Worm (Caenorhabditis elegans) whole organism, L1 larva: ENCODE results near the gene nep-1.

Experiments
- C04F5.9 ChIP-seq: sonication (generic microtip); optimal IDR thresholded peaks from 2 replicates; lab custom pipeline; 2016; ENCODE audit warnings: missing genetic modification characterization, missing compliant biosample characterization
- C16A3.4 ChIP-seq: fragments of 150-350 bp; optimal IDR thresholded peaks from 2 replicates; lab custom pipeline; 2014; ENCODE audit warnings: missing biosample characterization, missing genetic modification characterization
- F16B12.6 ChIP-seq: fragments of 150-350 bp; optimal IDR thresholded peaks from 2 replicates; lab custom pipeline; 2014; ENCODE audit warnings: missing biosample characterization, missing genetic modification characterization
- aha-1 ChIP-seq: fragments of 150-350 bp; optimal IDR thresholded peaks from 2 replicates; lab custom pipeline; 2014; ENCODE audit warnings: missing biosample characterization, missing genetic modification characterization
- aly-2 ChIP-seq: fragments of 150-350 bp; optimal IDR thresholded peaks from 2 replicates; lab custom pipeline; 2014; ENCODE audit warnings: missing biosample characterization, missing genetic modification characterization
- ceh-8 ChIP-seq: fragments of 200-800 bp; sonication (Bioruptor generic); optimal IDR thresholded peaks from 2 replicates; lab custom pipeline; 2018; ENCODE audit warnings: mild to moderate bottlenecking, missing genetic modification characterization, moderate library complexity, missing compliant biosample characterization
- ceh-82 ChIP-seq, 3 experiments: fragments of 150-350 bp in 1 of 3; sonication (generic microtip) in 2 of 3; optimal IDR thresholded peaks; 2 replicates each; lab custom pipeline; 2014 to 2017; ENCODE audit warnings: missing biosample characterization in 3 of 3, missing genetic modification characterization in 3 of 3
- ceh-90 ChIP-seq: sonication (generic microtip); optimal IDR thresholded peaks from 2 replicates; lab custom pipeline; 2016; ENCODE audit warnings: missing genetic modification characterization, missing compliant biosample characterization
- ces-1 ChIP-seq: fragments of 150-350 bp; optimal IDR thresholded peaks from 2 replicates; lab custom pipeline; 2014; ENCODE audit warnings: missing biosample characterization, missing genetic modification reagents, missing genetic modification characterization
- dpl-1 ChIP-seq, 3 experiments: fragments of 150-350 bp in 2 of 3; sonication (generic microtip) in 1 of 3; optimal IDR thresholded peaks; 2 replicates each; lab custom pipeline; 2014 to 2017; ENCODE audit warnings: missing biosample characterization in 3 of 3, missing genetic modification characterization in 3 of 3, missing genetic modification reagents in 3 of 3
- egl-13 ChIP-seq: sonication (generic microtip); optimal IDR thresholded peaks from 2 replicates; lab custom pipeline; 2016; ENCODE audit warnings: missing genotype, missing genetic modification reagents, missing genetic modification characterization, missing compliant biosample characterization
- elt-2 ChIP-seq: sonication (generic microtip); optimal IDR thresholded peaks from 2 replicates; lab custom pipeline; 2016; ENCODE audit warnings: missing genetic modification characterization, mild to moderate bottlenecking, inconsistent platforms, missing compliant biosample characterization, missing genetic modification reagents
- elt-3 ChIP-seq, 6 experiments: fragments of 150-350 bp in 1 of 6; sonication (generic microtip); optimal IDR thresholded peaks; 2 replicates each; lab custom pipeline; 2017 to 2018; ENCODE audit warnings: missing biosample characterization in 6 of 6, missing genetic modification characterization in 6 of 6, inconsistent platforms in 1 of 6
- ets-5 ChIP-seq: fragments of 200-800 bp; sonication (Bioruptor generic); IDR thresholded peaks from 2 replicates; pipeline ENCODE4 v1.3.6; 2022; ENCODE audit warnings: missing genetic modification characterization, missing compliant biosample characterization
- fkh-10 ChIP-seq: sonication (generic microtip); optimal IDR thresholded peaks from 2 replicates; lab custom pipeline; 2017; ENCODE audit warnings: missing biosample characterization, missing genetic modification reagents, missing genetic modification characterization
- fkh-8 ChIP-seq: sonication (generic microtip); optimal IDR thresholded peaks from 2 replicates; lab custom pipeline; 2016; ENCODE audit warnings: mild to moderate bottlenecking, missing genetic modification characterization, missing compliant biosample characterization
- isw-1 ChIP-seq: fragments of 200-800 bp; sonication (Bioruptor generic); IDR thresholded peaks from 2 replicates; pipeline ENCODE4 v1.3.6; 2022; ENCODE audit warnings: missing genetic modification characterization, missing compliant biosample characterization
- lin-14 ChIP-seq: fragments of 200-800 bp; sonication (Bioruptor generic); optimal IDR thresholded peaks from 2 replicates; lab custom pipeline; 2018; ENCODE audit warnings: mild to moderate bottlenecking, missing genetic modification characterization, moderate library complexity, missing compliant biosample characterization
- lin-35 ChIP-seq, 2 experiments: fragments of 150-350 bp; optimal IDR thresholded peaks; 2 replicates each; lab custom pipeline; 2014; ENCODE audit warnings: missing biosample characterization in 2 of 2, missing genetic modification characterization in 2 of 2, missing genetic modification reagents in 2 of 2
- lir-3 ChIP-seq: sonication (generic microtip); optimal IDR thresholded peaks from 2 replicates; lab custom pipeline; 2016; ENCODE audit warnings: mild to moderate bottlenecking, missing genetic modification characterization, moderate library complexity, missing compliant biosample characterization; ENCODE audit not compliant: poor library complexity
- lsy-2 ChIP-seq, 2 experiments: fragments of 150-350 bp; optimal IDR thresholded peaks; 2 replicates each; lab custom pipeline; 2014; ENCODE audit warnings: missing biosample characterization in 2 of 2, missing genetic modification characterization in 2 of 2
- mab-9 ChIP-seq: fragments of 200-800 bp; sonication (Bioruptor generic); IDR thresholded peaks from 2 replicates; pipeline ENCODE4 v1.3.6; 2022; ENCODE audit warnings: missing genetic modification reagents, missing genetic modification characterization, missing compliant biosample characterization
- mdl-1 ChIP-seq, 2 experiments: fragments of 150-350 bp; optimal IDR thresholded peaks; 2 replicates each; lab custom pipeline; 2014 to 2017; ENCODE audit warnings: missing biosample characterization in 2 of 2, missing genetic modification characterization in 2 of 2, inconsistent platforms in 1 of 2
- mef-2 ChIP-seq: fragments of 150-350 bp; optimal IDR thresholded peaks from 2 replicates; lab custom pipeline; 2014; ENCODE audit warnings: missing biosample characterization, missing genetic modification characterization
- nhr-19 ChIP-seq: fragments of 200-800 bp; sonication (Bioruptor generic); conservative IDR thresholded peaks from 2 replicates; pipeline ENCODE4 v1.3.6; 2022; ENCODE audit warnings: missing genetic modification characterization, missing compliant biosample characterization
- nhr-20 ChIP-seq: sonication (generic microtip); optimal IDR thresholded peaks from 2 replicates; lab custom pipeline; 2016; ENCODE audit warnings: mild to moderate bottlenecking, missing genetic modification characterization, missing compliant biosample characterization
- nhr-47 ChIP-seq: sonication (generic microtip); optimal IDR thresholded peaks from 2 replicates; lab custom pipeline; 2016; ENCODE audit warnings: mild to moderate bottlenecking, missing genetic modification characterization, moderate library complexity, missing compliant biosample characterization
- nhr-71 ChIP-seq: sonication (generic microtip); optimal IDR thresholded peaks from 2 replicates; lab custom pipeline; 2016; ENCODE audit warnings: mild to moderate bottlenecking, missing genetic modification characterization, moderate library complexity, missing compliant biosample characterization
- nhr-77 ChIP-seq: fragments of 150-350 bp; optimal IDR thresholded peaks from 2 replicates; lab custom pipeline; 2014; ENCODE audit warnings: missing biosample characterization, missing genetic modification characterization
- nhr-85 ChIP-seq: sonication (generic microtip); peaks from one replicate; lab custom pipeline; 2016; ENCODE audit warnings: missing genetic modification characterization, inconsistent platforms, missing compliant biosample characterization
- pax-3 ChIP-seq: fragments of 200-800 bp; sonication (Bioruptor generic); optimal IDR thresholded peaks from 2 replicates; lab custom pipeline; 2018; ENCODE audit warnings: mild to moderate bottlenecking, missing genetic modification characterization, moderate library complexity, missing compliant biosample characterization
- snpc-4 ChIP-seq: fragments of 150-350 bp; optimal IDR thresholded peaks from 2 replicates; lab custom pipeline; 2014; ENCODE audit warnings: missing biosample characterization, missing genetic modification characterization
- snu-23 ChIP-seq: sonication (generic microtip); optimal IDR thresholded peaks from 2 replicates; lab custom pipeline; 2016; ENCODE audit warnings: missing genetic modification characterization, missing compliant biosample characterization
- sup-37 ChIP-seq: fragments of 200-800 bp; sonication (Bioruptor generic); optimal IDR thresholded peaks from 2 replicates; lab custom pipeline; 2018; ENCODE audit warnings: mild to moderate bottlenecking, missing genetic modification characterization, missing compliant biosample characterization
- zip-4 ChIP-seq: fragments of 200-800 bp; sonication (Bioruptor generic); optimal IDR thresholded peaks from 2 replicates; lab custom pipeline; 2018; ENCODE audit warnings: mild to moderate bottlenecking, missing genetic modification characterization, moderate library complexity, missing compliant biosample characterization
- ztf-4 ChIP-seq: fragments of 150-350 bp; optimal IDR thresholded peaks from 2 replicates; lab custom pipeline; 2014; ENCODE audit warnings: missing biosample characterization, missing genetic modification characterization

Gene nep-1

ce11 chrII:11646276-11646797 is 10.6 kb downstream of the nep-1 start, which contains the start of gene ghi-1 (continued):
- peak; percentile 76 for TF ChIP-seq nhr-85 (tag; lab: Kevin White, UChicago)
- no peak for TF ChIP-seq elt-3 (tag; optimal IDR thresholded peaks at IDR 0.05; lab: Kevin White, UChicago)
- no peak for TF ChIP-seq aha-1 (tag; lab: Kevin White, UChicago)
- no peak for TF ChIP-seq ces-1 (GFP tag; lab: Kevin White, UChicago)
- TF ChIP-seq dpl-1 (GFP tag; optimal IDR thresholded peaks at IDR 0.05; lab: Kevin White, UChicago): no peak
- TF ChIP-seq aly-2 (tag; lab: Kevin White, UChicago): no peak
- no peak for TF ChIP-seq F16B12.6 (tag; lab: Kevin White, UChicago)
- TF ChIP-seq elt-2 (tag; lab: Kevin White, UChicago): peak; percentile 44
- TF ChIP-seq snu-23 (GFP tag; lab: Kevin White, UChicago): peak; percentile 16
- TF ChIP-seq mab-9 (GFP tag; lab: Robert Waterston, UW): no peak
- no peak for TF ChIP-seq ceh-90 (tag; lab: Kevin White, UChicago)

- TF ChIP-seq nhr-85 (tag; lab: Kevin White, UChicago) (peak; percentile 75), lin-35 (GFP tag; optimal IDR thresholded peaks at IDR 0.05; lab: Kevin White, UChicago) (no peak), elt-2 (tag; lab: Kevin White, UChicago) (no peak), lsy-2 (tag; optimal IDR thresholded peaks at IDR 0.05; lab: Kevin White, UChicago) (peak in 1 of 2 experiments; percentile 4), isw-1 (GFP tag; lab: Robert Waterston, UW) (no peak), lin-14 (peak; percentile 17)
Observed at ce11 chrII:11645383-11645782, 11.6 kb downstream of the nep-1 start.

- TF ChIP-seq pax-3 (tag; lab: Kevin White, UChicago) (no peak), nhr-47 (tag; lab: Kevin White, UChicago) (no peak), snpc-4 (no peak), elt-3 (tag; optimal IDR thresholded peaks at IDR 0.05; lab: Kevin White, UChicago) (peak in 1 of 6 experiments; percentile 45), C04F5.9 (no peak), lsy-2 (tag; optimal IDR thresholded peaks at IDR 0.05; lab: Kevin White, UChicago) (peak in 1 of 2 experiments; percentile 69), nhr-19 (0 out of 2 replicates have a peak, but pooled peaks have one; percentile 3), nhr-71 (tag; lab: Kevin White, UChicago) (peak; percentile 17), mdl-1 (tag; optimal IDR thresholded peaks at IDR 0.05; lab: Kevin White, UChicago) (no peak), nhr-85 (tag; lab: Kevin White, UChicago) (peak; percentile 53), ztf-4 (tag; lab: Kevin White, UChicago) (no peak), ceh-8 (GFP tag; lab: Kevin White, UChicago) (no peak), ceh-82 (tag; optimal IDR thresholded peaks at IDR 0.05; lab: Kevin White, UChicago) (no peak), zip-4 (GFP tag; lab: Kevin White, UChicago) (no peak), nhr-77 (tag; lab: Kevin White, UChicago) (no peak), mef-2 (tag; lab: Kevin White, UChicago) (no peak), egl-13 (no peak), ets-5 (GFP tag; lab: Robert Waterston, UW) (no peak), fkh-10 (GFP tag; lab: Kevin White, UChicago) (no peak), nhr-20 (tag; lab: Kevin White, UChicago) (peak; percentile 3), C16A3.4 (tag; lab: Kevin White, UChicago) (no peak), fkh-8 (tag; lab: Kevin White, UChicago) (no peak), sup-37 (GFP tag; lab: Kevin White, UChicago) (no peak), lir-3 (tag; lab: Kevin White, UChicago) (no peak)
Observed at ce11 chrII:11644535-11644934, 12.4 kb downstream of the nep-1 start.
